Worm (Caenorhabditis elegans) whole organism, L3 larva: ENCODE results near the gene B0244.4.

Experiments used
- R02D3.7 ChIP-seq: fragments of 150-350 bp; optimal IDR thresholded peaks from 2 replicates; lab custom pipeline; 2014; ENCODE audit warnings: missing biosample characterization, missing genetic modification characterization
- ZK546.5 ChIP-seq: sonication (generic microtip); optimal IDR thresholded peaks from 2 replicates; lab custom pipeline; 2017; ENCODE audit warnings: missing biosample characterization, missing genetic modification characterization
- aly-2 ChIP-seq: fragments of 150-350 bp; optimal IDR thresholded peaks from 2 replicates; lab custom pipeline; 2014; ENCODE audit warnings: missing biosample characterization, missing genetic modification characterization
- ama-1 ChIP-seq: fragments of 150-350 bp; optimal IDR thresholded peaks from 2 replicates; lab custom pipeline; 2018
- ceh-16 ChIP-seq: sonication (generic microtip); optimal IDR thresholded peaks from 2 replicates; lab custom pipeline; 2017; ENCODE audit warnings: missing biosample characterization, missing genetic modification characterization
- ceh-28 ChIP-seq: fragments of 150-350 bp; optimal IDR thresholded peaks from 2 replicates; lab custom pipeline; 2014; ENCODE audit warnings: missing biosample characterization, missing genetic modification reagents, missing genetic modification characterization
- ceh-82 ChIP-seq: fragments of 150-350 bp; optimal IDR thresholded peaks from 2 replicates; lab custom pipeline; 2014; ENCODE audit warnings: missing biosample characterization, missing genetic modification characterization
- ceh-9 ChIP-seq: sonication (generic microtip); optimal IDR thresholded peaks from 2 replicates; lab custom pipeline; 2018; ENCODE audit warnings: missing biosample characterization, missing genetic modification characterization
- egl-27 ChIP-seq: sonication (generic microtip); optimal IDR thresholded peaks from 4 replicates; lab custom pipeline; 2017; ENCODE audit warnings: missing biosample characterization, missing genetic modification reagents, missing genetic modification characterization
- egl-5 ChIP-seq: fragments of 150-350 bp; optimal IDR thresholded peaks from 2 replicates; lab custom pipeline; 2017; ENCODE audit warnings: missing biosample characterization, missing genetic modification reagents, missing genetic modification characterization, inconsistent platforms
- elt-1 ChIP-seq: fragments of 150-350 bp; optimal IDR thresholded peaks from 2 replicates; lab custom pipeline; 2014; ENCODE audit warnings: missing biosample characterization, missing genetic modification characterization
- elt-2 ChIP-seq: sonication (generic microtip); optimal IDR thresholded peaks from 2 replicates; lab custom pipeline; 2016; ENCODE audit warnings: missing genetic modification reagents, mild to moderate bottlenecking, missing genetic modification characterization, missing compliant biosample characterization
- elt-3 ChIP-seq, 3 experiments: fragments of 150-350 bp in 1 of 3; sonication (generic microtip) in 2 of 3; optimal IDR thresholded peaks; 2 replicates in 2 of 3; 4 replicates in 1 of 3; lab custom pipeline; 2014 to 2017; ENCODE audit warnings: missing biosample characterization in 3 of 3, missing genetic modification characterization in 3 of 3
- eor-1 ChIP-seq, 2 experiments: fragments of 150-350 bp; optimal IDR thresholded peaks; 2 replicates each; lab custom pipeline; 2014 to 2018; ENCODE audit warnings: missing biosample characterization in 2 of 2, missing genetic modification characterization in 2 of 2
- fkh-10 ChIP-seq: sonication (generic microtip); optimal IDR thresholded peaks from 2 replicates; lab custom pipeline; 2017; ENCODE audit warnings: missing biosample characterization, missing genetic modification reagents, missing genetic modification characterization
- fkh-2 ChIP-seq: fragments of 150-350 bp; optimal IDR thresholded peaks from 2 replicates; lab custom pipeline; 2014; ENCODE audit warnings: missing biosample characterization, missing genetic modification reagents, missing genetic modification characterization
- fos-1 ChIP-seq: fragments of 150-350 bp; optimal IDR thresholded peaks from 2 replicates; lab custom pipeline; 2014; ENCODE audit warnings: missing biosample characterization, missing genetic modification characterization
- hmg-11 ChIP-seq: sonication (generic microtip); optimal IDR thresholded peaks from 2 replicates; lab custom pipeline; 2016; ENCODE audit warnings: missing genetic modification characterization, missing compliant biosample characterization
- lin-15B ChIP-seq: fragments of 150-350 bp; optimal IDR thresholded peaks from 2 replicates; lab custom pipeline; 2014; ENCODE audit warnings: missing biosample characterization, missing genetic modification characterization
- lin-39 ChIP-seq: fragments of 150-350 bp; optimal IDR thresholded peaks from 2 replicates; lab custom pipeline; 2018; ENCODE audit warnings: missing biosample characterization, missing genetic modification reagents, missing genetic modification characterization
- mdl-1 ChIP-seq: fragments of 150-350 bp; optimal IDR thresholded peaks from 2 replicates; lab custom pipeline; 2014; ENCODE audit warnings: missing biosample characterization, missing genetic modification characterization
- mml-1 ChIP-seq: fragments of 150-350 bp; sonication (generic microtip); optimal IDR thresholded peaks from 3 replicates; lab custom pipeline; 2014; ENCODE audit warnings: missing biosample characterization, missing genetic modification characterization
- nfya-1 ChIP-seq: sonication (generic microtip); optimal IDR thresholded peaks from 2 replicates; lab custom pipeline; 2017; ENCODE audit warnings: missing genetic modification characterization, mild to moderate bottlenecking, missing compliant biosample characterization, antibody characterized with exemption, moderate library complexity; ENCODE audit not compliant: insufficient read depth
- nhr-12 ChIP-seq: fragments of 150-350 bp; optimal IDR thresholded peaks from 2 replicates; lab custom pipeline; 2014; ENCODE audit warnings: missing biosample characterization, missing genetic modification characterization
- nhr-23 ChIP-seq: fragments of 150-350 bp; optimal IDR thresholded peaks from 2 replicates; lab custom pipeline; 2014; ENCODE audit warnings: missing biosample characterization, missing genetic modification reagents, missing genetic modification characterization
- nhr-237 ChIP-seq: fragments of 150-350 bp; optimal IDR thresholded peaks from 2 replicates; lab custom pipeline; 2014; ENCODE audit warnings: missing biosample characterization, missing genetic modification characterization
- nhr-25 ChIP-seq: sonication (generic microtip); optimal IDR thresholded peaks from 2 replicates; lab custom pipeline; 2017; ENCODE audit warnings: missing biosample characterization, missing genetic modification characterization
- nhr-28 ChIP-seq: fragments of 150-350 bp; optimal IDR thresholded peaks from 2 replicates; lab custom pipeline; 2014; ENCODE audit warnings: missing biosample characterization, missing genetic modification characterization
- nhr-77 ChIP-seq: fragments of 150-350 bp; optimal IDR thresholded peaks from 2 replicates; lab custom pipeline; 2014; ENCODE audit warnings: missing biosample characterization, missing genetic modification characterization
- pha-4 ChIP-seq: fragments of 150-350 bp; optimal IDR thresholded peaks from 2 replicates; lab custom pipeline; 2014; ENCODE audit warnings: missing biosample characterization, missing genetic modification reagents, missing genetic modification characterization
- pqm-1 ChIP-seq: fragments of 150-350 bp; optimal IDR thresholded peaks from 2 replicates; lab custom pipeline; 2017; ENCODE audit warnings: missing biosample characterization, missing genetic modification characterization, inconsistent platforms
- sea-2 ChIP-seq: fragments of 150-350 bp; sonication (generic microtip); optimal IDR thresholded peaks from 4 replicates; lab custom pipeline; 2014; ENCODE audit warnings: missing biosample characterization, missing genetic modification reagents, missing genetic modification characterization
- snpc-4 ChIP-seq: fragments of 150-350 bp; optimal IDR thresholded peaks from 2 replicates; lab custom pipeline; 2014; ENCODE audit warnings: missing biosample characterization, missing genetic modification characterization
- unc-39 ChIP-seq: sonication (generic microtip); optimal IDR thresholded peaks from 4 replicates; lab custom pipeline; 2017; ENCODE audit warnings: missing biosample characterization, missing genetic modification characterization
- zag-1 ChIP-seq: fragments of 150-350 bp; optimal IDR thresholded peaks from 2 replicates; lab custom pipeline; 2014; ENCODE audit warnings: missing biosample characterization, missing genetic modification characterization
- ztf-11 ChIP-seq: fragments of 150-350 bp; optimal IDR thresholded peaks from 2 replicates; lab custom pipeline; 2014; ENCODE audit warnings: missing biosample characterization, missing genetic modification characterization
- ztf-4 ChIP-seq: fragments of 150-350 bp; optimal IDR thresholded peaks from 2 replicates; lab custom pipeline; 2014; ENCODE audit warnings: missing biosample characterization, missing genetic modification characterization

Gene B0244.4

ce11 chrIII:5747185-5747584, at the start of gene B0244.4:
Gene B0244.4, plus strand, starts transcription at chrIII:5747485.
- TF ChIP-seq nhr-237 (tag; lab: Kevin White, UChicago): no peak
- TF ChIP-seq fkh-2 (tag; lab: Kevin White, UChicago): no peak
- no peak for TF ChIP-seq zag-1 (tag; lab: Kevin White, UChicago)
- no peak for TF ChIP-seq elt-1 (tag; lab: Kevin White, UChicago)
- no peak for TF ChIP-seq mdl-1
- TF ChIP-seq nhr-77: no peak
- TF ChIP-seq aly-2 (tag; lab: Kevin White, UChicago): no peak
- no peak for TF ChIP-seq ceh-16
- TF ChIP-seq ztf-11 (tag; lab: Kevin White, UChicago): no peak
- TF ChIP-seq nhr-28 (tag; lab: Kevin White, UChicago): no peak
- TF ChIP-seq ZK546.5 (tag; lab: Kevin White, UChicago): no peak
- TF ChIP-seq R02D3.7: no peak
- no peak for TF ChIP-seq ztf-4
- no peak for TF ChIP-seq egl-27 (tag; lab: Kevin White, UChicago)
- TF ChIP-seq nhr-12 (tag; lab: Kevin White, UChicago): no peak
- TF ChIP-seq pha-4: no peak
- TF ChIP-seq ceh-28: no peak
- no peak for TF ChIP-seq hmg-11
- TF ChIP-seq fos-1 (tag; lab: Kevin White, UChicago): no peak
- TF ChIP-seq egl-5 (tag; lab: Kevin White, UChicago): no peak

- TF ChIP-seq egl-5 (tag; lab: Kevin White, UChicago): peak; percentile 21
- TF ChIP-seq lin-15B (tag; lab: Kevin White, UChicago): peak; percentile 46
- no peak for TF ChIP-seq R02D3.7
- peak; percentile 79 for TF ChIP-seq snpc-4 (tag; lab: Kevin White, UChicago)
- TF ChIP-seq nhr-23: peak; percentile 12
- no peak for TF ChIP-seq fkh-10 (GFP tag; lab: Kevin White, UChicago)
- peak; percentile 5 for TF ChIP-seq elt-2 (tag; lab: Kevin White, UChicago)
- TF ChIP-seq lin-39 (tag; lab: Kevin White, UChicago): peak; percentile 30
- TF ChIP-seq pha-4: peak; percentile 60
- TF ChIP-seq ama-1: no peak
- TF ChIP-seq hmg-11: peak; percentile 27
- peak; percentile 53 for TF ChIP-seq nfya-1 (tag; lab: Kevin White, UChicago)
Measured at ce11 chrIII:5697963-5698730, 49.1 kb upstream of the B0244.4 start, which contains the start of the genes lgg-3 and rgs-5. Gene lgg-3, minus strand, starts transcription at chrIII:5698013. Gene rgs-5, plus strand, starts transcription at chrIII:5698555.

ce11 chrIII:5701491-5701890, 45.8 kb upstream of the B0244.4 start:
- TF ChIP-seq unc-39 (tag; lab: Kevin White, UChicago): no peak
- no peak for TF ChIP-seq ZK546.5 (tag; lab: Kevin White, UChicago)
- TF ChIP-seq nhr-77: no peak
- TF ChIP-seq aly-2 (tag; lab: Kevin White, UChicago): no peak
- TF ChIP-seq eor-1 (tag; optimal IDR thresholded peaks at IDR 0.05; lab: Kevin White, UChicago): no peak
- no peak for TF ChIP-seq R02D3.7
- TF ChIP-seq fkh-10 (GFP tag; lab: Kevin White, UChicago): no peak
- no peak for TF ChIP-seq ceh-9 (tag; lab: Kevin White, UChicago)
- no peak for TF ChIP-seq sea-2
- no peak for TF ChIP-seq pqm-1
- no peak for TF ChIP-seq ztf-11 (tag; lab: Kevin White, UChicago)
- no peak for TF ChIP-seq nhr-25 (tag; lab: Kevin White, UChicago)
- no peak for TF ChIP-seq hmg-11
- TF ChIP-seq mdl-1: no peak
- TF ChIP-seq ceh-16: no peak
- no peak for TF ChIP-seq ama-1
- no peak for TF ChIP-seq pha-4
- TF ChIP-seq nhr-12 (tag; lab: Kevin White, UChicago): no peak
- TF ChIP-seq, all 47 proteins: peak for 0

ce11 chrIII:5705228-5705888, 41.9 kb upstream of the B0244.4 start, which contains the start of gene swp-1:
Gene swp-1, minus strand, starts transcription at chrIII:5705525.
- TF ChIP-seq lin-15B (tag; lab: Kevin White, UChicago): no peak
- no peak for TF ChIP-seq elt-3 (tag; optimal IDR thresholded peaks at IDR 0.05; lab: Kevin White, UChicago)
- no peak for TF ChIP-seq ztf-4
- TF ChIP-seq nfya-1 (tag; lab: Kevin White, UChicago): no peak
- TF ChIP-seq ceh-28: no peak
- no peak for TF ChIP-seq fos-1 (tag; lab: Kevin White, UChicago)
- no peak for TF ChIP-seq nhr-25 (tag; lab: Kevin White, UChicago)
- TF ChIP-seq sea-2: no peak
- no peak for TF ChIP-seq mml-1 (tag; lab: Kevin White, UChicago)
- TF ChIP-seq ceh-16: no peak
- no peak for TF ChIP-seq nhr-12 (tag; lab: Kevin White, UChicago)
- no peak for TF ChIP-seq pha-4
- TF ChIP-seq ZK546.5 (tag; lab: Kevin White, UChicago): no peak
- no peak for TF ChIP-seq pqm-1
- TF ChIP-seq elt-1 (tag; lab: Kevin White, UChicago): no peak
- TF ChIP-seq egl-27 (tag; lab: Kevin White, UChicago): no peak
- no peak for TF ChIP-seq ceh-82 (tag; lab: Kevin White, UChicago)
- no peak for TF ChIP-seq elt-2 (tag; lab: Kevin White, UChicago)
- TF ChIP-seq nhr-28 (tag; lab: Kevin White, UChicago): no peak
- no peak for TF ChIP-seq unc-39 (tag; lab: Kevin White, UChicago)
- TF ChIP-seq, all 47 proteins: peak for 0
